Fruit fly (Drosophila melanogaster): Measurements from ENCODE around the gene PH4alphaNE1.

DNA sequence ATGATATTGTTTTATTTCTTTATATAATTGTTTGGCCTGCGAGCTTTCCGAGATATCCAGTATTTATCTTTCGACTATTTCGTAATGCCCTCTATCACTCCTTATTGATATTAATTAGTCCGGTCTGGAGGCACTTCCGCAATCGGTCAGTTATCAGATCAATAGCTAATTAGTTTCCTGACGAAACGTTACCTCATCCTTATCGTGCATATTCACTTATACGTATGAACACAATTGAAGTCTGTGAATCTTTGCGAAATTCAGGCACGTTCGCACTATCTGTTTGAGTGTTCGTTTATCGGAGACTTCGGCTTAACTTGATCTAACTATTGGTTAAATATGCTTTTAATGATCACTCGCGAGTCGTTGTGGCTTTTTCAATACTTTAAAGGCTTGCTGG lies 46.9 kb downstream of the PH4alphaNE1 start:
- TF ChIP-seq CG11762 (GFP tag; optimal IDR thresholded peaks at IDR 0.05; ENCODE audit: insufficient read depth) (no peak), Lpt (GFP tag; optimal IDR thresholded peaks at IDR 0.05) (no peak), CG7368 (GFP tag; optimal IDR thresholded peaks at IDR 0.05) (no peak), CG11902 (GFP tag; optimal IDR thresholded peaks at IDR 0.05) (no peak), Ets96B (tag; optimal IDR thresholded peaks at IDR 0.05) (no peak)
